Worm (Caenorhabditis elegans) whole organism, late embryonic: ENCODE results near the gene F40A3.1.
A peak's percentile ranks its signal among the peaks of the same experiment; 100 is the strongest.

Experiments
- C08G9.2 ChIP-seq: sonication (generic microtip); optimal IDR thresholded peaks from 2 replicates; lab custom pipeline; 2016; ENCODE audit warnings: mild to moderate bottlenecking, missing genetic modification characterization, moderate library complexity, missing compliant biosample characterization
- C38D4.7 ChIP-seq: fragments of 200-800 bp; sonication (Bioruptor generic); optimal IDR thresholded peaks from 2 replicates; lab custom pipeline; 2018; ENCODE audit warnings: mild to moderate bottlenecking, missing genetic modification characterization, moderate library complexity, missing compliant biosample characterization
- F13H6.1 ChIP-seq: sonication (generic microtip); optimal IDR thresholded peaks from 2 replicates; lab custom pipeline; 2016; ENCODE audit warnings: missing genetic modification characterization, missing compliant biosample characterization
- K02D7.2 ChIP-seq: sonication (generic microtip); optimal IDR thresholded peaks from 2 replicates; lab custom pipeline; 2017; ENCODE audit warnings: mild to moderate bottlenecking, missing genetic modification characterization, missing compliant biosample characterization
- T23F11.4 ChIP-seq: fragments of 200-800 bp; sonication (Bioruptor generic); optimal IDR thresholded peaks from 2 replicates; lab custom pipeline; 2018; ENCODE audit warnings: mild to moderate bottlenecking, missing genetic modification characterization, missing compliant biosample characterization
- Y22D7AL.16 ChIP-seq: sonication (generic microtip); optimal IDR thresholded peaks from 2 replicates; lab custom pipeline; 2016; ENCODE audit warnings: missing genetic modification characterization, missing compliant biosample characterization
- ahr-1 ChIP-seq: sonication (generic microtip); optimal IDR thresholded peaks from 2 replicates; lab custom pipeline; 2016; ENCODE audit warnings: missing genetic modification characterization, missing compliant biosample characterization
- ceh-14 ChIP-seq: sonication (generic microtip); optimal IDR thresholded peaks from 2 replicates; lab custom pipeline; 2016; ENCODE audit warnings: missing genotype, missing genetic modification characterization, missing compliant biosample characterization
- ceh-18 ChIP-seq: sonication (generic microtip); optimal IDR thresholded peaks from 2 replicates; lab custom pipeline; 2016; ENCODE audit warnings: missing genetic modification characterization, missing compliant biosample characterization
- ceh-19 ChIP-seq: fragments of 200-800 bp; sonication (Bioruptor generic); optimal IDR thresholded peaks from 2 replicates; lab custom pipeline; 2018; ENCODE audit warnings: mild to moderate bottlenecking, missing genetic modification characterization, missing compliant biosample characterization
- ceh-2 ChIP-seq: sonication (generic microtip); optimal IDR thresholded peaks from 2 replicates; lab custom pipeline; 2016; ENCODE audit warnings: missing genotype, missing genetic modification characterization, missing compliant biosample characterization
- ceh-30 ChIP-seq: fragments of 150-350 bp; optimal IDR thresholded peaks from 2 replicates; lab custom pipeline; 2014; ENCODE audit warnings: missing biosample characterization, missing genetic modification characterization
- ceh-31 ChIP-seq: sonication (generic microtip); optimal IDR thresholded peaks from 2 replicates; lab custom pipeline; 2016; ENCODE audit warnings: missing genetic modification characterization, missing compliant biosample characterization
- ceh-34 ChIP-seq: sonication (generic microtip); optimal IDR thresholded peaks from 2 replicates; lab custom pipeline; 2016; ENCODE audit warnings: mild to moderate bottlenecking, missing genetic modification characterization, missing compliant biosample characterization
- ceh-48 ChIP-seq: sonication (generic microtip); optimal IDR thresholded peaks from 2 replicates; lab custom pipeline; 2016; ENCODE audit warnings: missing genetic modification characterization, inconsistent platforms, missing compliant biosample characterization
- ceh-6 ChIP-seq: fragments of 200-800 bp; sonication (Bioruptor generic); optimal IDR thresholded peaks from 2 replicates; lab custom pipeline; 2018; ENCODE audit warnings: mild to moderate bottlenecking, missing genetic modification characterization, missing compliant biosample characterization
- ceh-9 ChIP-seq: sonication (generic microtip); optimal IDR thresholded peaks from 2 replicates; lab custom pipeline; 2016; ENCODE audit warnings: mild to moderate bottlenecking, missing genetic modification characterization, inconsistent platforms, missing compliant biosample characterization
- dmd-4 ChIP-seq: sonication (generic microtip); optimal IDR thresholded peaks from 2 replicates; lab custom pipeline; 2016; ENCODE audit warnings: borderline replicate concordance, missing genetic modification characterization, missing compliant biosample characterization
- elt-2 ChIP-seq: sonication (generic microtip); optimal IDR thresholded peaks from 2 replicates; lab custom pipeline; 2016; ENCODE audit warnings: missing genetic modification reagents, missing genetic modification characterization, missing compliant biosample characterization
- elt-4 ChIP-seq: sonication (generic microtip); optimal IDR thresholded peaks from 2 replicates; lab custom pipeline; 2016; ENCODE audit warnings: missing genetic modification characterization, missing compliant biosample characterization
- ets-4 ChIP-seq: sonication (generic microtip); optimal IDR thresholded peaks from 2 replicates; lab custom pipeline; 2016; ENCODE audit warnings: missing genetic modification characterization, missing compliant biosample characterization
- eyg-1 ChIP-seq: sonication (generic microtip); optimal IDR thresholded peaks from 2 replicates; lab custom pipeline; 2016; ENCODE audit warnings: missing genotype, missing genetic modification characterization, missing compliant biosample characterization
- fkh-6 ChIP-seq: sonication (generic microtip); optimal IDR thresholded peaks from 2 replicates; lab custom pipeline; 2016; ENCODE audit warnings: missing genetic modification characterization, missing compliant biosample characterization
- gmeb-2 ChIP-seq: sonication (generic microtip); optimal IDR thresholded peaks from 2 replicates; lab custom pipeline; 2016; ENCODE audit warnings: missing genetic modification characterization, inconsistent platforms, missing compliant biosample characterization
- hlh-30 ChIP-seq: sonication (generic microtip); optimal IDR thresholded peaks from 2 replicates; lab custom pipeline; 2017; ENCODE audit warnings: antibody characterized with exemption, missing genetic modification characterization, missing compliant biosample characterization; ENCODE audit not compliant: insufficient read depth
- lim-6 ChIP-seq: sonication (generic microtip); optimal IDR thresholded peaks from 2 replicates; lab custom pipeline; 2016; ENCODE audit warnings: missing genetic modification characterization, missing compliant biosample characterization
- lin-11 ChIP-seq: fragments of 200-800 bp; sonication (Bioruptor generic); optimal IDR thresholded peaks from 2 replicates; lab custom pipeline; 2018; ENCODE audit warnings: mild to moderate bottlenecking, missing genetic modification characterization, missing compliant biosample characterization
- madf-2 ChIP-seq: sonication (generic microtip); optimal IDR thresholded peaks from 2 replicates; lab custom pipeline; 2017; ENCODE audit warnings: missing genetic modification characterization, missing compliant biosample characterization
- mec-3 ChIP-seq: sonication (generic microtip); optimal IDR thresholded peaks from 2 replicates; lab custom pipeline; 2016; ENCODE audit warnings: borderline replicate concordance, missing genetic modification characterization, missing compliant biosample characterization
- nfya-1 ChIP-seq: sonication (generic microtip); optimal IDR thresholded peaks from 2 replicates; lab custom pipeline; 2017; ENCODE audit warnings: missing genetic modification characterization, mild to moderate bottlenecking, missing compliant biosample characterization, antibody characterized with exemption, moderate library complexity
- nhr-232 ChIP-seq: sonication (generic microtip); optimal IDR thresholded peaks from 2 replicates; lab custom pipeline; 2016; ENCODE audit warnings: missing genetic modification characterization, missing compliant biosample characterization
- npax-4 ChIP-seq: sonication (generic microtip); optimal IDR thresholded peaks from 2 replicates; lab custom pipeline; 2016; ENCODE audit warnings: missing genetic modification characterization, missing compliant biosample characterization
- pag-3 ChIP-seq: sonication (generic microtip); optimal IDR thresholded peaks from 2 replicates; lab custom pipeline; 2016; ENCODE audit warnings: missing compliant biosample characterization, missing genetic modification characterization, borderline replicate concordance
- pat-9 ChIP-seq: fragments of 200-800 bp; sonication (Bioruptor generic); optimal IDR thresholded peaks from 2 replicates; lab custom pipeline; 2018; ENCODE audit warnings: mild to moderate bottlenecking, missing genetic modification characterization, moderate library complexity, missing compliant biosample characterization
- pax-1 ChIP-seq: fragments of 150-350 bp; optimal IDR thresholded peaks from 2 replicates; lab custom pipeline; 2014; ENCODE audit warnings: missing biosample characterization, missing genetic modification characterization
- pha-2 ChIP-seq: sonication (generic microtip); optimal IDR thresholded peaks from 2 replicates; lab custom pipeline; 2017; ENCODE audit warnings: mild to moderate bottlenecking, missing genetic modification characterization, missing compliant biosample characterization
- pha-4 ChIP-seq: fragments of 150-350 bp; optimal IDR thresholded peaks from 2 replicates; lab custom pipeline; 2018; ENCODE audit warnings: missing biosample characterization, missing genetic modification reagents, missing genetic modification characterization
- rnt-1 ChIP-seq: sonication (generic microtip); optimal IDR thresholded peaks from 2 replicates; lab custom pipeline; 2016; ENCODE audit warnings: missing genetic modification characterization, missing compliant biosample characterization
- sdc-2 ChIP-seq: sonication (generic microtip); optimal IDR thresholded peaks from 2 replicates; lab custom pipeline; 2016; ENCODE audit warnings: missing genotype, missing genetic modification characterization, missing compliant biosample characterization
- syd-9 ChIP-seq: sonication (generic microtip); optimal IDR thresholded peaks from 2 replicates; lab custom pipeline; 2016; ENCODE audit warnings: mild to moderate bottlenecking, missing genetic modification characterization, moderate library complexity, missing compliant biosample characterization
- tbx-2 ChIP-seq: sonication (generic microtip); optimal IDR thresholded peaks from 2 replicates; lab custom pipeline; 2016; ENCODE audit warnings: missing genetic modification characterization, missing compliant biosample characterization
- tbx-7 ChIP-seq: sonication (generic microtip); optimal IDR thresholded peaks from 2 replicates; lab custom pipeline; 2016; ENCODE audit warnings: missing genotype, missing genetic modification characterization, missing compliant biosample characterization
- ttx-3 ChIP-seq: sonication (generic microtip); optimal IDR thresholded peaks from 2 replicates; lab custom pipeline; 2016; ENCODE audit warnings: missing genetic modification reagents, missing genetic modification characterization, missing compliant biosample characterization
- unc-3 ChIP-seq, 2 experiments: fragments of 200-800 bp in 1 of 2; sonication (Bioruptor generic) in 1 of 2; sonication (generic microtip) in 1 of 2; conservative IDR thresholded peaks in 1 of 2; optimal IDR thresholded peaks in 1 of 2; 2 replicates each; pipeline versions ENCODE4 v1.3.6 to Lab custom; 2016 to 2022; ENCODE audit warnings: missing compliant biosample characterization in 2 of 2, missing genetic modification characterization in 2 of 2, missing genetic modification reagents in 1 of 2
- unc-42 ChIP-seq: sonication (generic microtip); optimal IDR thresholded peaks from 2 replicates; lab custom pipeline; 2016; ENCODE audit warnings: missing genotype, missing genetic modification characterization, missing compliant biosample characterization
- zip-5 ChIP-seq: sonication (generic microtip); optimal IDR thresholded peaks from 2 replicates; lab custom pipeline; 2016; ENCODE audit warnings: missing genetic modification characterization, missing compliant biosample characterization
- ztf-16 ChIP-seq: sonication (generic microtip); optimal IDR thresholded peaks from 2 replicates; lab custom pipeline; 2017; ENCODE audit warnings: missing genetic modification characterization, missing compliant biosample characterization

F40A3.1 gene

DNA sequence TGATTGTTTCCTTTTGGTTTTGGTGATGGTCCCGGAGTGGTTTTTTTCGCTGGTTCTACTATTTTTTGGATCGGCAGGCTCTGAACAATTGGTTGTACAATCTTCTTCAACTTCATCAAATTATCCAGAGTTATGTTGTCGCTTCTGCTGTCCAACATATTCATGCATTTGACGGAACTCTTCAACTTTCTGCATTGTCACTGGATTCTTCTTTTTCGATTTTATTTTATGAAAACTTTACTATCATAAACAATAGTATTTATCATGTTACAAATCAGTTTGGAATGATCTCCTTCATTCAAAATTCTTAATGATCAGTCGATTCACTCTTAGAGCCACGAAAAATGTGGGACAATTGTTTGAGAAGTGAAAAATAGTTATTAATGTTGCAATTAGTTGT is 39.3 kb upstream of the F40A3.1 start:
- TF ChIP-seq pag-3, result no peak
- TF ChIP-seq nhr-232 (tag; lab: Kevin White, UChicago), result no peak
- no peak for TF ChIP-seq ttx-3 (tag; lab: Kevin White, UChicago)
- TF ChIP-seq, all 69 proteins: peak for 0

- TF ChIP-seq ceh-31 (tag; lab: Kevin White, UChicago) (no peak), ceh-19 (GFP tag; lab: Kevin White, UChicago) (no peak), elt-4 (no peak), fkh-6 (tag; lab: Kevin White, UChicago) (no peak), syd-9 (tag; lab: Kevin White, UChicago) (no peak), pat-9 (tag; lab: Kevin White, UChicago) (no peak), ceh-30 (tag; lab: Kevin White, UChicago) (no peak), sdc-2 (no peak), F13H6.1 (no peak), pax-1 (tag; lab: Kevin White, UChicago) (no peak), ahr-1 (tag; lab: Kevin White, UChicago) (no peak)
These were observed 37.4 kb upstream of the F40A3.1 start for ce11 chrV:7853900-7854299.

DNA sequence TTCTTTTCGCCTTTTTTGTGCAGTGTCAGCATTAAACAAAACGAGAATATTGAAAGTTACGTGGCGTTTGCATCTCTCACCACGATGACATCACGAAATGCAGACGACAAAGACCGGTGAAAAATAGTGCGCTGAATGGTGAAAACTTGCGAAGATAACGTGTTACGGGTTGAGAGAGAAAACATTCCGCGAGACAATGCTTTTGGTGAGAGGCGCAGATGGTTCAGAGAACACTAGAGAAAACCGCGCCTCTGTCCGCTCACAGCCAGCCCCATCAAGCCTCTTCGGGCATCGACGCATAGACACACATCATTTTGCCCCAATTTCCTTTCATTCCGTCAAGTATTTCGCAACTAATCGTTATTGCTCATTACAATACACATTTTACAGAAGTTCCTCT is 36.7 kb upstream of the F40A3.1 start, which contains the start of the genes C37C3.9 and C37C3.18:
C37C3.9 (minus strand) TSS at position 98 of the 400 bp plus-strand sequence.
C37C3.18 (plus strand) TSS at position 391 of the 400 bp plus-strand sequence.
- TF ChIP-seq gmeb-2 (no peak), ztf-16 (no peak), pax-1 (tag; lab: Kevin White, UChicago) (no peak), hlh-30 (tag; lab: Kevin White, UChicago) (peak; percentile 6), zip-5 (no peak), ceh-2 (tag; lab: Kevin White, UChicago) (no peak), nfya-1 (tag; lab: Kevin White, UChicago) (peak; percentile 63), npax-4 (tag; lab: Kevin White, UChicago) (no peak), ceh-48 (no peak), ttx-3 (tag; lab: Kevin White, UChicago) (no peak), eyg-1 (no peak), elt-4 (no peak), F13H6.1 (no peak), pha-2 (no peak), C38D4.7 (GFP tag; lab: Kevin White, UChicago) (no peak), pag-3 (no peak), dmd-4 (tag; lab: Kevin White, UChicago) (no peak), ceh-31 (tag; lab: Kevin White, UChicago) (peak; percentile 42), tbx-7 (tag; lab: Kevin White, UChicago) (no peak), T23F11.4 (GFP tag; lab: Kevin White, UChicago) (peak; percentile 39), lim-6 (tag; lab: Kevin White, UChicago) (no peak), fkh-6 (tag; lab: Kevin White, UChicago) (no peak), K02D7.2 (no peak), ceh-18 (tag; lab: Kevin White, UChicago) (peak; percentile 48), Y22D7AL.16 (no peak), ceh-14 (no peak), rnt-1 (tag; lab: Kevin White, UChicago) (peak; percentile 58), pat-9 (tag; lab: Kevin White, UChicago) (no peak), ets-4 (tag; lab: Kevin White, UChicago) (no peak), tbx-2 (tag; lab: Kevin White, UChicago) (peak; percentile 19), madf-2 (tag; lab: Kevin White, UChicago) (no peak), lin-11 (tag; lab: Kevin White, UChicago) (no peak), ceh-34 (tag; lab: Kevin White, UChicago) (peak; percentile 29), elt-2 (tag; lab: Kevin White, UChicago) (no peak), C08G9.2 (no peak), unc-42 (no peak), mec-3 (tag; lab: Kevin White, UChicago) (no peak), pha-4 (tag; lab: Kevin White, UChicago) (no peak), syd-9 (tag; lab: Kevin White, UChicago) (no peak), unc-3 (GFP tag; conservative IDR thresholded peaks at IDR 0.05; lab: Robert Waterston, UW) (no peak), unc-3 (tag; optimal IDR thresholded peaks at IDR 0.05; lab: Kevin White, UChicago) (no peak), ahr-1 (tag; lab: Kevin White, UChicago) (no peak), ceh-9 (tag; lab: Kevin White, UChicago) (no peak), ceh-6 (GFP tag; lab: Kevin White, UChicago) (no peak), sdc-2 (no peak)
